Fruit fly (Drosophila melanogaster) whole organism, embryonic: ENCODE measurements around the gene Swip-1.

ENCODE experiments used
- B-H1 ChIP-seq: fragments of 200-800 bp; sonication (Bioruptor generic); IDR thresholded peaks from 3 replicates; pipeline ENCODE4 v1.3.6; 2022; ENCODE audit warnings: missing biosample characterization, missing genetic modification characterization
- CG10209 ChIP-seq: fragments of 200-800 bp; sonication (Bioruptor generic); optimal IDR thresholded peaks from 3 replicates; lab custom pipeline; 2017; ENCODE audit warnings: missing biosample characterization, mild to moderate bottlenecking, missing genetic modification characterization, missing genetic modification reagents
- CG10462 ChIP-seq: fragments of 200-800 bp; sonication (Bioruptor generic); optimal IDR thresholded peaks from 2 replicates; lab custom pipeline; 2016; ENCODE audit warnings: missing biosample characterization, missing genetic modification characterization
- CG12299 ChIP-seq: fragments of 200-800 bp; sonication (Bioruptor generic); optimal IDR thresholded peaks from 2 replicates; lab custom pipeline; 2018; ENCODE audit warnings: missing biosample characterization, mild to moderate bottlenecking, missing genetic modification characterization
- CG1233 ChIP-seq: fragments of 200-800 bp; sonication (Bioruptor generic); optimal IDR thresholded peaks from 4 replicates; lab custom pipeline; 2018; ENCODE audit warnings: missing biosample characterization, mild to moderate bottlenecking, missing genetic modification characterization
- CG12391 ChIP-seq: fragments of 200-800 bp; sonication (Bioruptor generic); optimal IDR thresholded peaks from 3 replicates; lab custom pipeline; 2018; ENCODE audit warnings: missing biosample characterization, mild to moderate bottlenecking, missing genetic modification characterization, moderate library complexity
- CG13424 ChIP-seq: fragments of 200-800 bp; sonication (Bioruptor generic); optimal IDR thresholded peaks from 2 replicates; lab custom pipeline; 2019; ENCODE audit warnings: missing biosample characterization, mild to moderate bottlenecking, missing genetic modification characterization, moderate library complexity
- CG13775 ChIP-seq: fragments of 200-800 bp; sonication (Bioruptor generic); optimal IDR thresholded peaks from 3 replicates; lab custom pipeline; 2017; ENCODE audit warnings: missing biosample characterization, mild to moderate bottlenecking, missing genetic modification characterization
- CG16863 ChIP-seq: fragments of 200-800 bp; sonication (Bioruptor generic); optimal IDR thresholded peaks from 3 replicates; lab custom pipeline; 2016; ENCODE audit warnings: missing biosample characterization, missing genetic modification characterization
- CG17328 ChIP-seq: fragments of 200-800 bp; sonication (Bioruptor generic); IDR thresholded peaks from 2 replicates; pipeline ENCODE4 v1.3.6; 2022; ENCODE audit warnings: missing biosample characterization, missing genetic modification characterization
- CG17361 ChIP-seq: fragments of 200-800 bp; sonication (Bioruptor generic); IDR thresholded peaks from 3 replicates; pipeline ENCODE4 v1.3.6; 2022; ENCODE audit warnings: missing biosample characterization, missing genetic modification characterization
- CG2120 ChIP-seq: fragments of 200-800 bp; sonication (Bioruptor generic); optimal IDR thresholded peaks from 3 replicates; lab custom pipeline; 2016; ENCODE audit warnings: missing biosample characterization, missing genetic modification characterization
- CG30431 ChIP-seq: fragments of 200-800 bp; sonication (Bioruptor generic); optimal IDR thresholded peaks from 2 replicates; lab custom pipeline; 2017; ENCODE audit warnings: missing biosample characterization, missing genetic modification characterization
- CG7839 ChIP-seq: fragments of 200-800 bp; sonication (Bioruptor generic); optimal IDR thresholded peaks from 3 replicates; lab custom pipeline; 2018; ENCODE audit warnings: missing biosample characterization, mild to moderate bottlenecking, missing genetic modification characterization, moderate library complexity
- CoRest ChIP-seq: fragments of 200-800 bp; sonication (Bioruptor generic); optimal IDR thresholded peaks from 3 replicates; lab custom pipeline; 2018; ENCODE audit warnings: missing biosample characterization, mild to moderate bottlenecking, missing genetic modification characterization, moderate library complexity
- Deaf1 ChIP-seq: fragments of 200-800 bp; optimal IDR thresholded peaks from 3 replicates; lab custom pipeline; 2019; ENCODE audit warnings: missing biosample characterization, mild to moderate bottlenecking, missing genetic modification characterization, moderate library complexity
- Med ChIP-seq: fragments of 200-800 bp; sonication (Bioruptor generic); peaks from one replicate; lab custom pipeline; 2016; ENCODE audit warnings: missing biosample characterization, missing genetic modification characterization, mild to moderate bottlenecking, inconsistent platforms, moderate library complexity
- NFAT ChIP-seq: fragments of 200-800 bp; sonication (Bioruptor generic); IDR thresholded peaks from 2 replicates; pipeline ENCODE4 v1.3.6; 2022; ENCODE audit warnings: missing biosample characterization, missing genetic modification characterization
- Nf-YB ChIP-seq: fragments of 200-800 bp; sonication (Bioruptor generic); optimal IDR thresholded peaks from 3 replicates; lab custom pipeline; 2019; ENCODE audit warnings: missing biosample characterization, mild to moderate bottlenecking, missing genetic modification characterization, moderate library complexity
- Oli ChIP-seq: fragments of 200-800 bp; sonication (Bioruptor generic); optimal IDR thresholded peaks from 2 replicates; lab custom pipeline; 2018; ENCODE audit warnings: missing biosample characterization, mild to moderate bottlenecking, missing genetic modification characterization, moderate library complexity
- cad ChIP-seq: fragments of >200 bp; optimal IDR thresholded peaks from 2 replicates; lab custom pipeline; 2017; ENCODE audit warnings: missing biosample characterization, missing genetic modification characterization
- cg ChIP-seq: fragments of 200-800 bp; sonication (Bioruptor generic); optimal IDR thresholded peaks from 3 replicates; lab custom pipeline; 2019; ENCODE audit warnings: missing biosample characterization, mild to moderate bottlenecking, missing genetic modification characterization, moderate library complexity
- chinmo ChIP-seq: fragments of 200-800 bp; sonication (Bioruptor generic); IDR thresholded peaks from 4 replicates; pipeline ENCODE4 v1.3.6; 2022; ENCODE audit warnings: missing biosample characterization, missing genetic modification characterization; ENCODE audit not compliant: partially characterized antibody
- ci ChIP-seq: fragments of 200-800 bp; sonication (Bioruptor generic); IDR thresholded peaks from 3 replicates; pipeline ENCODE4 v1.3.6; 2022; ENCODE audit warnings: missing biosample characterization, missing genetic modification characterization
- corto ChIP-seq: fragments of 200-800 bp; sonication (Bioruptor generic); optimal IDR thresholded peaks from 2 replicates; lab custom pipeline; 2016; ENCODE audit warnings: missing biosample characterization, mild to moderate bottlenecking, missing genetic modification characterization, moderate library complexity
- crol ChIP-seq: fragments of 200-800 bp; sonication (Bioruptor generic); IDR thresholded peaks from 2 replicates; pipeline ENCODE4 v1.3.6; 2022; ENCODE audit warnings: missing biosample characterization, missing genetic modification characterization
- cwo ChIP-seq: fragments of 200-800 bp; sonication (Bioruptor generic); optimal IDR thresholded peaks from 3 replicates; lab custom pipeline; 2017; ENCODE audit warnings: missing biosample characterization, missing genetic modification characterization, mild to moderate bottlenecking, moderate library complexity, missing genetic modification reagents
- dmrt99B ChIP-seq: fragments of 200-800 bp; sonication (Bioruptor generic); optimal IDR thresholded peaks from 2 replicates; lab custom pipeline; 2018; ENCODE audit warnings: missing biosample characterization, mild to moderate bottlenecking, missing genetic modification characterization, moderate library complexity
- ftz-f1 ChIP-seq: fragments of 200-800 bp; sonication (Bioruptor generic); optimal IDR thresholded peaks from 2 replicates; lab custom pipeline; 2016; ENCODE audit warnings: missing biosample characterization, missing genetic modification characterization
- gcm ChIP-seq: fragments of 200-800 bp; sonication (Bioruptor generic); optimal IDR thresholded peaks from 2 replicates; lab custom pipeline; 2019; ENCODE audit warnings: missing biosample characterization, mild to moderate bottlenecking, missing genetic modification characterization, moderate library complexity
- gem ChIP-seq: fragments of 200-800 bp; sonication (Bioruptor generic); optimal IDR thresholded peaks from 2 replicates; lab custom pipeline; 2019; ENCODE audit warnings: missing biosample characterization, mild to moderate bottlenecking, missing genetic modification characterization, moderate library complexity
- grau ChIP-seq: fragments of 200-800 bp; optimal IDR thresholded peaks from 3 replicates; lab custom pipeline; 2019; ENCODE audit warnings: missing biosample characterization, mild to moderate bottlenecking, missing genetic modification characterization, moderate library complexity
- h ChIP-seq: fragments of >200 bp; optimal IDR thresholded peaks from 2 replicates; lab custom pipeline; 2017
- nau ChIP-seq: fragments of 200-800 bp; sonication (Bioruptor generic); optimal IDR thresholded peaks from 3 replicates; lab custom pipeline; 2017; ENCODE audit warnings: missing biosample characterization, mild to moderate bottlenecking, missing genetic modification characterization, missing genetic modification reagents
- prd ChIP-seq, 3 experiments: fragments of >200 bp in 2 of 3; fragments of 200-800 bp in 1 of 3; sonication (Bioruptor generic) in 1 of 3; optimal IDR thresholded peaks in 2 of 3; IDR thresholded peaks in 1 of 3; 2 replicates in 2 of 3; 3 replicates in 1 of 3; pipeline versions ENCODE4 v1.3.6 to Lab custom; 2017 to 2022; ENCODE audit warnings: missing biosample characterization in 1 of 3, missing genetic modification characterization in 1 of 3
- sd ChIP-seq: fragments of 200-800 bp; sonication (Bioruptor generic); optimal IDR thresholded peaks from 3 replicates; lab custom pipeline; 2018; ENCODE audit warnings: missing biosample characterization, mild to moderate bottlenecking, missing genetic modification characterization, moderate library complexity
- tna ChIP-seq: fragments of 200-800 bp; sonication (Bioruptor generic); IDR thresholded peaks from 2 replicates; pipeline ENCODE4 v1.3.6; 2022; ENCODE audit warnings: missing biosample characterization, missing genetic modification characterization; ENCODE audit not compliant: partially characterized antibody

Gene Swip-1

dm6 chr2L:19036105-19036714 is 49.1 kb upstream of the Swip-1 start (continued):
- TF ChIP-seq ftz-f1 (peak; percentile 47), CoRest (tag; lab: Kevin White, UChicago) (peak; percentile 49), crol (peak; percentile 90), Oli (tag; lab: Kevin White, UChicago) (peak; percentile 19), CG10209 (GFP tag; lab: Kevin White, UChicago) (peak; percentile 15), chinmo (0 out of 4 replicates have a peak, but pooled peaks have one; percentile 48), CG16863 (GFP tag; lab: Kevin White, UChicago) (no peak), CG13775 (GFP tag; lab: Kevin White, UChicago) (peak; percentile 20), CG17361 (GFP tag; lab: Robert Waterston, UW) (0 out of 3 replicates have a peak, but pooled peaks have one; percentile 25), Med (GFP tag; lab: Kevin White, UChicago) (peak; percentile 48), B-H1 (GFP tag; lab: Robert Waterston, UW) (no peak), CG7839 (tag; lab: Kevin White, UChicago) (peak; percentile 25), corto (GFP tag; lab: Kevin White, UChicago) (no peak), cwo (GFP tag; lab: Kevin White, UChicago) (peak; percentile 14), cad (peak; percentile 1), NFAT (GFP tag; lab: Robert Waterston, UW) (0 out of 2 replicates have a peak, but pooled peaks have one; percentile 14), CG12391 (peak; percentile 15), CG12299 (tag; lab: Kevin White, UChicago) (no peak), tna (GFP tag; lab: Robert Waterston, UW) (0 out of 2 replicates have a peak, but pooled peaks have one; percentile 15), CG13424 (tag; lab: Kevin White, UChicago) (peak; percentile 11), sd (tag; lab: Kevin White, UChicago) (peak; percentile 70), Nf-YB (no peak), CG1233 (GFP tag; lab: Kevin White, UChicago) (peak; percentile 1), grau (peak; percentile 79), gem (tag; lab: Kevin White, UChicago) (peak; percentile 45), CG2120 (GFP tag; lab: Kevin White, UChicago) (peak; percentile 39), dmrt99B (tag; lab: Kevin White, UChicago) (peak; percentile 4), CG30431 (GFP tag; lab: Kevin White, UChicago) (no peak)

- TF ChIP-seq nau (no peak), CG10462 (no peak), prd (optimal IDR thresholded peaks at IDR 0.05; lab: Kevin White, UChicago) (no peak), prd (GFP tag; IDR thresholded peaks at IDR 0.05; lab: Robert Waterston, UW) (no peak), ci (no peak), Deaf1 (peak; percentile 42), gcm (GFP tag; lab: Kevin White, UChicago) (peak; percentile 66), cg (GFP tag; lab: Kevin White, UChicago) (peak; percentile 72), h (lab: Kevin White, UChicago) (no peak), CG17328 (GFP tag; lab: Robert Waterston, UW) (no peak)
These were observed 47.9 kb upstream of the Swip-1 start for dm6 chr2L:19035013-19035412.
